Fruit fly (Drosophila melanogaster) whole organism: ENCODE measurements around the gene CG15019.

Experiments used
- CG8478 ChIP-seq: fragments of >200 bp; optimal IDR thresholded peaks from 2 replicates; lab custom pipeline; 2018; ENCODE audit warnings: inconsistent platforms
- Dll ChIP-seq: fragments of >200 bp; optimal IDR thresholded peaks from 2 replicates; lab custom pipeline; 2017
- pan ChIP-seq: fragments of >200 bp; optimal IDR thresholded peaks from 2 replicates; lab custom pipeline; 2017
- psq ChIP-seq: fragments of >200 bp; optimal IDR thresholded peaks from 2 replicates; lab custom pipeline; 2017

dm6 chr3L:4363484-4363883 is 42.4 kb downstream of the CG15019 start:
- TF ChIP-seq CG8478 (lab: Kevin White, UChicago) (no peak), pan (lab: Kevin White, UChicago) (no peak), psq (lab: Kevin White, UChicago) (no peak), Dll (lab: Kevin White, UChicago) (no peak)
